Worm (Caenorhabditis elegans): ENCODE results near the gene C40A11.8.
A peak's percentile ranks its signal among the peaks of the same experiment; 100 is the strongest.
"Not testable (repeated sequence)": the region's sequence is repeated elsewhere in the genome, so short reads cannot be mapped to it uniquely, and the experiment has no call there.

C40A11.8 gene

ce11 chrII:2170085-2170484 is 19.4 kb upstream of the C40A11.8 start, which contains the start of gene C33C12.12:
Gene C33C12.12 (minus strand): TSS chrII:2170185.
- TF ChIP-seq zag-1 (tag; optimal IDR thresholded peaks at IDR 0.05) (no peak), ceh-28 (tag; optimal IDR thresholded peaks at IDR 0.05) (no peak), Y75B8A.6 (GFP tag; IDR thresholded peaks at IDR 0.05) (no peak), tra-1 (GFP tag; IDR thresholded peaks at IDR 0.05) (no peak), fos-1 (tag; optimal IDR thresholded peaks at IDR 0.05) (no peak), zip-2 (tag; optimal IDR thresholded peaks at IDR 0.05) (no peak), lin-15B (tag; optimal IDR thresholded peaks at IDR 0.05) (no peak), nhr-42 (GFP tag; IDR thresholded peaks at IDR 0.05) (no peak), ama-1 (optimal IDR thresholded peaks at IDR 0.05) (no peak), T26A8.4 (GFP tag; IDR thresholded peaks at IDR 0.05) (no peak), zfp-2 (tag; optimal IDR thresholded peaks at IDR 0.05) (no peak), F10B5.3 (tag; optimal IDR thresholded peaks at IDR 0.05) (no peak), hlh-30 (tag; optimal IDR thresholded peaks at IDR 0.05; ENCODE audit: insufficient read depth) (no peak), set-16 (GFP tag; IDR thresholded peaks at IDR 0.05) (no peak), hif-1 (tag; optimal IDR thresholded peaks at IDR 0.05) (no peak), nhr-41 (GFP tag; IDR thresholded peaks at IDR 0.05) (no peak), rbr-2 (tag; optimal IDR thresholded peaks at IDR 0.05) (no peak)

- no peak for TF ChIP-seq zfp-3 (GFP tag; conservative IDR thresholded peaks at IDR 0.05)
- peak in 1 of 2 experiments; percentile 91 for TF ChIP-seq unc-62 (GFP tag; optimal IDR thresholded peaks at IDR 0.05 in 1 of 2)
- TF ChIP-seq unc-62 (tag; optimal IDR thresholded peaks at IDR 0.05), result no peak
These were observed 17.6 kb upstream of the C40A11.8 start, which contains the start of gene fbxb-38 for ce11 chrII:2168374-2168773. Gene fbxb-38 (minus strand): TSS chrII:2168763.

ce11 chrII:2166376-2166775 is 15.6 kb upstream of the C40A11.8 start, which contains the start of gene C33C12.4:
Gene C33C12.4 (minus strand): TSS chrII:2166476.
- TF ChIP-seq set-16 (GFP tag; IDR thresholded peaks at IDR 0.05) (no peak), nhr-41 (GFP tag; IDR thresholded peaks at IDR 0.05) (no peak), F44E2.7 (GFP tag; IDR thresholded peaks at IDR 0.05) (no peak), mdt-29 (GFP tag; IDR thresholded peaks at IDR 0.05) (no peak), php-3 (GFP tag; IDR thresholded peaks at IDR 0.05) (no peak), F37D6.2 (tag; optimal IDR thresholded peaks at IDR 0.05) (no peak), cey-2 (tag; optimal IDR thresholded peaks at IDR 0.05; ENCODE audit: borderline replicate concordance, insufficient read depth) (no peak), saeg-2 (GFP tag; IDR thresholded peaks at IDR 0.05) (no peak), Y48G9A.11 (GFP tag; IDR thresholded peaks at IDR 0.05) (no peak)

DNA sequence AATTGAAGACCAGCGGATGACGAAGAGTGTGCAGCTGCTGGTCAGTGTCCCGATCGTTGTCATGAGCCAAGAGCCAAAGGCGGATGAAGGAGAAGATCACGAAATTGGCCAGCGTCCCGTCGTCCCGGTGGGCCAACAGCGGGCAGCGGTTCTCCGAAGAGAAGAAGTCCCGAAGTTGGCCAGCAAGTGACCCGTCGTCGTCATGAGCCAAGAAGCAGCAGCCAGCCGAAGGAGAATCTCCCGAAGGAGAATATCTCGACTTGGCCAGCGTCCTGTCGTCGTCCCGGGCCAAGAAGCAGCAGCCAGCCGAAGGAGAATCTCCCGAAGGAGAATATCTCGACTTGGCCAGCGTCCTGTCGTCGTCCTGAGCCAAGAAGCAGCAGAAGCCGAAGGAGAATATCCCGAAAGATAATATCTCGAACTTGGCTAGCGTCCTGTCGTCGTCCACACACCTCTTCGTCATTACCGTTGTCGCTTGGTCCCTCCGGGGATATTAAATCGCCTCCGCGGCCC is 12.7 kb upstream of the C40A11.8 start, which contains the start of gene C33C12.11:
Gene C33C12.11, minus strand, starts transcription at position 463 of the 513 bp plus-strand sequence.
- peak; percentile 87 for TF ChIP-seq set-16 (GFP tag; IDR thresholded peaks at IDR 0.05)

- TF ChIP-seq mdl-1 (tag; optimal IDR thresholded peaks at IDR 0.05); ZK337.2 (GFP tag; IDR thresholded peaks at IDR 0.05); rbr-2 (tag; optimal IDR thresholded peaks at IDR 0.05): not testable (repeated sequence)
These were observed 3.0 kb upstream of the C40A11.8 start, which contains the start of gene math-18 for ce11 chrII:2153708-2154107. Gene math-18 (plus strand): TSS chrII:2154008.

DNA sequence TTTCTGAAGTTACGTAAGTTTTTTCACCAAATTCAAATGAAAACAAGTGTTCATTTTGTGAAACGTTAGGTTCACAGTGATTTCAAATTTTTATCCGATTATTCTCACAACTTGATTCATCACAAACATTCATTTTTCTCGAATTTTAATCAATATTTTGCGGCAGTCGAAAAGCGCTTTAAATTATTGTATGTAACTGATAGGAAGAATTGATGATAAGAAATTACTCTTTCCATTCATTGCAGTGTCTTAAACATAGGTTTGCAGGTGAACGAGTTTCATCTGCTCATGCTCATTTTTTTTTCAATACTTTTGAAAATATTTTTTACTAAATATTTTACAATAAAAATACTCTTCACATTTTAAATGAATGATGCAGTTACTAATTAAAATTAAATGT is 1.7 kb upstream of the C40A11.8 start:
- TF ChIP-seq ztf-11 (tag; optimal IDR thresholded peaks at IDR 0.05), result no peak
- no peak for TF ChIP-seq ZK546.5 (tag; optimal IDR thresholded peaks at IDR 0.05)
- no peak for TF ChIP-seq nhr-10 (tag; optimal IDR thresholded peaks at IDR 0.05)
- no peak for TF ChIP-seq ceh-20 (GFP tag; IDR thresholded peaks at IDR 0.05)
- peak; percentile 51 for TF ChIP-seq pqm-1 (tag; optimal IDR thresholded peaks at IDR 0.05)
- TF ChIP-seq ctbp-1 (GFP tag; IDR thresholded peaks at IDR 0.05), result no peak
- TF ChIP-seq aha-1 (tag), result no peak
- TF ChIP-seq nhr-28 (tag; optimal IDR thresholded peaks at IDR 0.05), result peak; percentile 14
- no peak for TF ChIP-seq zfp-3 (GFP tag; conservative IDR thresholded peaks at IDR 0.05)
- TF ChIP-seq nhr-102 (tag; optimal IDR thresholded peaks at IDR 0.05), result no peak
- no peak for TF ChIP-seq lin-38 (GFP tag; IDR thresholded peaks at IDR 0.05)
- TF ChIP-seq daf-12 (tag; optimal IDR thresholded peaks at IDR 0.05), result no peak
- no peak for TF ChIP-seq nhr-41 (GFP tag; IDR thresholded peaks at IDR 0.05)
- TF ChIP-seq dmd-9 (GFP tag; IDR thresholded peaks at IDR 0.05), result no peak
- no peak for TF ChIP-seq tag-97 (GFP tag; IDR thresholded peaks at IDR 0.05)
- no peak for TF ChIP-seq snpc-4 (tag; optimal IDR thresholded peaks at IDR 0.05)

Measured in whole organism, L4 larva.